Worm (Caenorhabditis elegans) whole organism, midembryonic: ENCODE results near the gene R03H10.2.

Experiments used
- T22C8.4 ChIP-seq: fragments of 200-800 bp; sonication (Bioruptor generic); IDR thresholded peaks from 2 replicates; pipeline ENCODE4 v1.3.6; 2022; ENCODE audit warnings: missing genetic modification characterization, missing compliant biosample characterization
- cog-1 ChIP-seq: sonication (generic microtip); optimal IDR thresholded peaks from 2 replicates; lab custom pipeline; 2016; ENCODE audit warnings: missing genetic modification characterization, missing compliant biosample characterization
- flt-1 ChIP-seq: fragments of 200-800 bp; sonication (Bioruptor generic); IDR thresholded peaks from 2 replicates; pipeline ENCODE4 v1.3.6; 2022; ENCODE audit warnings: missing genetic modification characterization, missing compliant biosample characterization
- med-1 ChIP-seq: sonication (generic microtip); optimal IDR thresholded peaks from 2 replicates; lab custom pipeline; 2017; ENCODE audit warnings: missing genetic modification characterization, mild to moderate bottlenecking, missing compliant biosample characterization, antibody characterized with exemption, missing genetic modification reagents; ENCODE audit not compliant: insufficient read depth
- ref-1 ChIP-seq: fragments of 200-800 bp; sonication (Bioruptor generic); conservative IDR thresholded peaks from 2 replicates; pipeline ENCODE4 v1.3.6; 2022; ENCODE audit warnings: missing genetic modification reagents, missing genetic modification characterization, missing compliant biosample characterization
- tab-1 ChIP-seq: fragments of 200-800 bp; sonication (Bioruptor generic); IDR thresholded peaks from 2 replicates; pipeline ENCODE4 v1.3.6; 2022; ENCODE audit warnings: missing genetic modification characterization, missing compliant biosample characterization
- ztf-23 ChIP-seq: fragments of 200-800 bp; sonication (Bioruptor generic); IDR thresholded peaks from 2 replicates; pipeline ENCODE4 v1.3.6; 2022; ENCODE audit warnings: missing genetic modification reagents, missing genetic modification characterization, missing compliant biosample characterization
- ztf-29 ChIP-seq: fragments of 200-800 bp; sonication (Bioruptor generic); IDR thresholded peaks from 2 replicates; pipeline ENCODE4 v1.3.6; 2022; ENCODE audit warnings: missing genetic modification reagents, missing genetic modification characterization, missing compliant biosample characterization

ce11 chrII:4134688-4135087 is 20.9 kb upstream of the R03H10.2 start:
- no peak for TF ChIP-seq ztf-23
- TF ChIP-seq tab-1 (GFP tag; lab: Robert Waterston, UW): no peak
- TF ChIP-seq flt-1 (GFP tag; lab: Robert Waterston, UW): no peak
- no peak for TF ChIP-seq cog-1
- no peak for TF ChIP-seq ref-1 (GFP tag; lab: Robert Waterston, UW)
- no peak for TF ChIP-seq ztf-29
- TF ChIP-seq med-1 (GFP tag; lab: Kevin White, UChicago): no peak
- TF ChIP-seq T22C8.4: no peak
